Worm (Caenorhabditis elegans) whole organism, L4 larva: ENCODE results near the gene srx-14.
A peak's percentile ranks its signal among the peaks of the same experiment; 100 is the strongest.

Experiments used
- F10B5.3 ChIP-seq: sonication (generic microtip); optimal IDR thresholded peaks from 2 replicates; lab custom pipeline; 2016; ENCODE audit warnings: mild to moderate bottlenecking, missing genetic modification characterization, missing compliant biosample characterization
- F49E8.2 ChIP-seq: sonication (generic microtip); optimal IDR thresholded peaks from 2 replicates; lab custom pipeline; 2016; ENCODE audit warnings: missing compliant biosample characterization, mild to moderate bottlenecking, missing genetic modification characterization, borderline replicate concordance
- T26A8.4 ChIP-seq: fragments of 200-800 bp; sonication (Bioruptor generic); IDR thresholded peaks from 2 replicates; pipeline ENCODE4 v1.3.6; 2022; ENCODE audit warnings: missing genetic modification characterization, missing compliant biosample characterization
- Y105C5A.15 ChIP-seq: fragments of 200-800 bp; sonication (Bioruptor generic); IDR thresholded peaks from 2 replicates; pipeline ENCODE4 v1.3.6; 2022; ENCODE audit warnings: missing genetic modification characterization, missing compliant biosample characterization
- Y48G9A.11 ChIP-seq: fragments of 200-800 bp; sonication (Bioruptor generic); IDR thresholded peaks from 2 replicates; pipeline ENCODE4 v1.3.6; 2022; ENCODE audit warnings: missing genetic modification reagents, missing genetic modification characterization, missing compliant biosample characterization
- Y5F2A.4 ChIP-seq: fragments of 200-800 bp; sonication (Bioruptor generic); optimal IDR thresholded peaks from 2 replicates; lab custom pipeline; 2018; ENCODE audit warnings: mild to moderate bottlenecking, missing genetic modification characterization, missing compliant biosample characterization
- Y75B8A.6 ChIP-seq: fragments of 200-800 bp; sonication (Bioruptor generic); IDR thresholded peaks from 2 replicates; pipeline ENCODE4 v1.3.6; 2022; ENCODE audit warnings: missing genetic modification reagents, missing genetic modification characterization, missing compliant biosample characterization
- ZK337.2 ChIP-seq: fragments of 200-800 bp; sonication (Bioruptor generic); IDR thresholded peaks from 2 replicates; pipeline ENCODE4 v1.3.6; 2022; ENCODE audit warnings: missing genetic modification reagents, missing genetic modification characterization, missing compliant biosample characterization
- ZK546.5 ChIP-seq, 2 experiments: sonication (generic microtip); optimal IDR thresholded peaks; 2 replicates each; lab custom pipeline; 2017; ENCODE audit warnings: missing biosample characterization in 2 of 2, missing genetic modification characterization in 2 of 2
- aly-2 ChIP-seq: sonication (generic microtip); optimal IDR thresholded peaks from 2 replicates; lab custom pipeline; 2018; ENCODE audit warnings: missing biosample characterization, missing genetic modification characterization
- ceh-62 ChIP-seq: sonication (generic microtip); optimal IDR thresholded peaks from 2 replicates; lab custom pipeline; 2017; ENCODE audit warnings: missing biosample characterization, missing genetic modification characterization
- ces-1 ChIP-seq: fragments of 150-350 bp; sonication (generic microtip); optimal IDR thresholded peaks from 4 replicates; lab custom pipeline; 2014; ENCODE audit warnings: missing biosample characterization, missing genetic modification reagents, missing genetic modification characterization
- cey-2 ChIP-seq: sonication (generic microtip); optimal IDR thresholded peaks from 3 replicates; lab custom pipeline; 2017; ENCODE audit warnings: missing genetic modification characterization, mild to moderate bottlenecking, missing compliant biosample characterization, antibody characterized with exemption, borderline replicate concordance; ENCODE audit not compliant: insufficient read depth
- ctbp-1 ChIP-seq: fragments of 200-800 bp; sonication (Bioruptor generic); IDR thresholded peaks from 2 replicates; pipeline ENCODE4 v1.3.6; 2022; ENCODE audit warnings: missing genetic modification reagents, missing genetic modification characterization, missing compliant biosample characterization
- dmd-8 ChIP-seq: fragments of 200-800 bp; sonication (Bioruptor generic); IDR thresholded peaks from 2 replicates; pipeline ENCODE4 v1.3.6; 2022; ENCODE audit warnings: missing genetic modification characterization, missing compliant biosample characterization
- dve-1 ChIP-seq: sonication (generic microtip); optimal IDR thresholded peaks from 2 replicates; lab custom pipeline; 2017; ENCODE audit warnings: antibody characterized with exemption, mild to moderate bottlenecking, missing genetic modification characterization, missing compliant biosample characterization; ENCODE audit not compliant: insufficient read depth
- egl-27 ChIP-seq: sonication (generic microtip); optimal IDR thresholded peaks from 3 replicates; lab custom pipeline; 2017; ENCODE audit warnings: missing biosample characterization, missing genetic modification reagents, missing genetic modification characterization
- fkh-10 ChIP-seq: fragments of 150-350 bp; optimal IDR thresholded peaks from 2 replicates; lab custom pipeline; 2014; ENCODE audit warnings: missing biosample characterization, missing genetic modification reagents, missing genetic modification characterization
- fos-1 ChIP-seq: fragments of 150-350 bp; optimal IDR thresholded peaks from 2 replicates; lab custom pipeline; 2014; ENCODE audit warnings: missing biosample characterization, missing genetic modification characterization
- hif-1 ChIP-seq, 2 experiments: sonication (generic microtip); optimal IDR thresholded peaks; 2 replicates each; lab custom pipeline; 2016 to 2017; ENCODE audit warnings: missing compliant biosample characterization in 2 of 2, missing genetic modification characterization in 2 of 2, missing genetic modification reagents in 2 of 2, missing genotype in 2 of 2, mild to moderate bottlenecking in 1 of 2
- hlh-11 ChIP-seq: fragments of 200-800 bp; sonication (Bioruptor generic); optimal IDR thresholded peaks from 2 replicates; lab custom pipeline; 2018; ENCODE audit warnings: mild to moderate bottlenecking, missing genetic modification characterization, missing compliant biosample characterization
- hlh-30 ChIP-seq: sonication (generic microtip); optimal IDR thresholded peaks from 2 replicates; lab custom pipeline; 2017; ENCODE audit warnings: antibody characterized with exemption, mild to moderate bottlenecking, missing genetic modification characterization, missing compliant biosample characterization; ENCODE audit not compliant: insufficient read depth
- jun-1 ChIP-seq: fragments of 150-350 bp; optimal IDR thresholded peaks from 2 replicates; lab custom pipeline; 2014; ENCODE audit warnings: missing biosample characterization, missing genetic modification reagents, missing genetic modification characterization
- lim-7 ChIP-seq: fragments of 200-800 bp; sonication (Bioruptor generic); IDR thresholded peaks from 2 replicates; pipeline ENCODE4 v1.3.6; 2022; ENCODE audit warnings: missing genetic modification characterization, missing compliant biosample characterization
- lin-1 ChIP-seq: fragments of 200-800 bp; sonication (Bioruptor generic); IDR thresholded peaks from 2 replicates; pipeline ENCODE4 v1.3.6; 2022; ENCODE audit warnings: missing genetic modification reagents, missing genetic modification characterization, missing compliant biosample characterization
- lin-38 ChIP-seq: fragments of 200-800 bp; sonication (Bioruptor generic); IDR thresholded peaks from 2 replicates; pipeline ENCODE4 v1.3.6; 2022; ENCODE audit warnings: missing genetic modification reagents, missing genetic modification characterization, missing compliant biosample characterization
- lsy-2 ChIP-seq, 2 experiments: fragments of 150-350 bp in 1 of 2; sonication (generic microtip) in 1 of 2; optimal IDR thresholded peaks; 2 replicates each; lab custom pipeline; 2014 to 2017; ENCODE audit warnings: missing biosample characterization in 2 of 2, missing genetic modification characterization in 2 of 2
- madf-5 ChIP-seq, 2 experiments: fragments of 200-800 bp; sonication (Bioruptor generic); IDR thresholded peaks; 2 replicates each; pipeline ENCODE4 v1.3.6; 2022; ENCODE audit warnings: missing compliant biosample characterization in 2 of 2, missing genetic modification characterization in 2 of 2
- madf-9 ChIP-seq: fragments of 200-800 bp; sonication (Bioruptor generic); conservative IDR thresholded peaks from 2 replicates; pipeline ENCODE4 v1.3.6; 2022; ENCODE audit warnings: missing genetic modification reagents, missing genetic modification characterization, missing compliant biosample characterization
- mxl-3 ChIP-seq: fragments of 200-800 bp; sonication (Bioruptor generic); optimal IDR thresholded peaks from 2 replicates; lab custom pipeline; 2018; ENCODE audit warnings: mild to moderate bottlenecking, missing genetic modification characterization, missing compliant biosample characterization
- nhr-102 ChIP-seq: sonication (generic microtip); optimal IDR thresholded peaks from 2 replicates; lab custom pipeline; 2016; ENCODE audit warnings: mild to moderate bottlenecking, missing genetic modification characterization, moderate library complexity, missing compliant biosample characterization
- nhr-111 ChIP-seq: fragments of 200-800 bp; sonication (Bioruptor generic); optimal IDR thresholded peaks from 2 replicates; lab custom pipeline; 2018; ENCODE audit warnings: mild to moderate bottlenecking, missing genetic modification characterization, missing compliant biosample characterization
- nhr-237 ChIP-seq: sonication (generic microtip); optimal IDR thresholded peaks from 2 replicates; lab custom pipeline; 2017; ENCODE audit warnings: missing biosample characterization, missing genetic modification characterization
- nhr-41 ChIP-seq: fragments of 200-800 bp; sonication (Bioruptor generic); IDR thresholded peaks from 2 replicates; pipeline ENCODE4 v1.3.6; 2022; ENCODE audit warnings: missing genetic modification reagents, missing genetic modification characterization, missing compliant biosample characterization
- nhr-42 ChIP-seq: fragments of 200-800 bp; sonication (Bioruptor generic); IDR thresholded peaks from 2 replicates; pipeline ENCODE4 v1.3.6; 2022; ENCODE audit warnings: missing genetic modification characterization, missing compliant biosample characterization
- nhr-48 ChIP-seq: sonication (generic microtip); optimal IDR thresholded peaks from 2 replicates; lab custom pipeline; 2016; ENCODE audit warnings: mild to moderate bottlenecking, missing genetic modification characterization, missing compliant biosample characterization
- saeg-2 ChIP-seq: fragments of 200-800 bp; sonication (Bioruptor generic); IDR thresholded peaks from 2 replicates; pipeline ENCODE4 v1.3.6; 2022; ENCODE audit warnings: missing genetic modification reagents, missing genetic modification characterization, missing compliant biosample characterization
- set-16 ChIP-seq: fragments of 200-800 bp; sonication (Bioruptor generic); IDR thresholded peaks from 2 replicates; pipeline ENCODE4 v1.3.6; 2022; ENCODE audit warnings: missing genetic modification reagents, missing genetic modification characterization, missing compliant biosample characterization
- snpc-1.2 ChIP-seq: fragments of 200-800 bp; sonication (Bioruptor generic); IDR thresholded peaks from 2 replicates; pipeline ENCODE4 v1.3.6; 2022; ENCODE audit warnings: missing genetic modification reagents, missing genetic modification characterization, missing compliant biosample characterization
- tra-1 ChIP-seq: fragments of 200-800 bp; sonication (Bioruptor generic); IDR thresholded peaks from 2 replicates; pipeline ENCODE4 v1.3.6; 2022; ENCODE audit warnings: missing genetic modification reagents, missing genetic modification characterization, missing compliant biosample characterization
- unc-130 ChIP-seq: sonication (generic microtip); optimal IDR thresholded peaks from 2 replicates; lab custom pipeline; 2016; ENCODE audit warnings: missing genetic modification reagents, missing genetic modification characterization, missing compliant biosample characterization
- unc-39 ChIP-seq: sonication (generic microtip); optimal IDR thresholded peaks from 2 replicates; lab custom pipeline; 2017; ENCODE audit warnings: missing biosample characterization, missing genetic modification characterization
- vab-7 ChIP-seq: fragments of 200-800 bp; sonication (Bioruptor generic); IDR thresholded peaks from 2 replicates; pipeline ENCODE4 v1.3.6; 2022; ENCODE audit warnings: missing genetic modification reagents, missing genetic modification characterization, missing compliant biosample characterization
- zag-1 ChIP-seq: fragments of 150-350 bp; optimal IDR thresholded peaks from 2 replicates; lab custom pipeline; 2014; ENCODE audit warnings: missing biosample characterization, missing genetic modification characterization
- zfp-3 ChIP-seq: fragments of 200-800 bp; sonication (Bioruptor generic); conservative IDR thresholded peaks from 2 replicates; pipeline ENCODE4 v1.3.6; 2022; ENCODE audit warnings: missing genetic modification reagents, missing genetic modification characterization, missing compliant biosample characterization
- zip-11 ChIP-seq: fragments of 200-800 bp; sonication (Bioruptor generic); IDR thresholded peaks from 2 replicates; pipeline ENCODE4 v1.3.6; 2022; ENCODE audit warnings: missing genetic modification characterization, missing compliant biosample characterization
- zip-2 ChIP-seq: fragments of 150-350 bp; optimal IDR thresholded peaks from 2 replicates; lab custom pipeline; 2014; ENCODE audit warnings: missing biosample characterization, missing genetic modification characterization
- ztf-11 ChIP-seq: fragments of 150-350 bp; optimal IDR thresholded peaks from 2 replicates; lab custom pipeline; 2014; ENCODE audit warnings: missing biosample characterization, missing genetic modification characterization
- ztf-7 ChIP-seq: fragments of 150-350 bp; optimal IDR thresholded peaks from 2 replicates; lab custom pipeline; 2014; ENCODE audit warnings: missing biosample characterization, missing genetic modification characterization

Gene srx-14

ce11 chrIV:1093870-1094564 is 19.5 kb downstream of the srx-14 start, which contains the start of the genes cct-8 and Y55F3AR.2 (continued):
- peak; percentile 97 for TF ChIP-seq nhr-102 (tag; lab: Kevin White, UChicago)
- peak; percentile 92 for TF ChIP-seq vab-7 (GFP tag; lab: Robert Waterston, UW)
- TF ChIP-seq ceh-62 (tag; lab: Kevin White, UChicago): no peak
- TF ChIP-seq fkh-10 (GFP tag; lab: Kevin White, UChicago): peak; percentile 98
- peak; percentile 72 for TF ChIP-seq mxl-3 (GFP tag; lab: Kevin White, UChicago)
- TF ChIP-seq Y5F2A.4 (GFP tag; lab: Kevin White, UChicago): peak; percentile 86
- peak; percentile 97 for TF ChIP-seq lin-38 (GFP tag; lab: Robert Waterston, UW)
- no peak for TF ChIP-seq nhr-237 (tag; lab: Kevin White, UChicago)
- TF ChIP-seq ces-1 (GFP tag; lab: Kevin White, UChicago): peak; percentile 45
- TF ChIP-seq hlh-30: peak; percentile 92
- TF ChIP-seq Y75B8A.6 (GFP tag; lab: Robert Waterston, UW): peak; percentile 94
- TF ChIP-seq hlh-11: peak; percentile 96
- TF ChIP-seq zip-11 (GFP tag; lab: Robert Waterston, UW): peak; percentile 56; the same call in 1 of the 2 replicates
- TF ChIP-seq nhr-42 (GFP tag; lab: Robert Waterston, UW): peak; percentile 96
- peak; percentile 97 for TF ChIP-seq saeg-2 (GFP tag; lab: Robert Waterston, UW)
- TF ChIP-seq dve-1 (tag; lab: Kevin White, UChicago): peak; percentile 99
- peak; percentile 99 to 100 for TF ChIP-seq lsy-2 (tag; optimal IDR thresholded peaks at IDR 0.05; lab: Kevin White, UChicago)
- no peak for TF ChIP-seq ztf-11 (tag; lab: Kevin White, UChicago)
- peak; percentile 69 for TF ChIP-seq set-16 (GFP tag; lab: Robert Waterston, UW)
- TF ChIP-seq ZK546.5 (tag; optimal IDR thresholded peaks at IDR 0.05; lab: Kevin White, UChicago): peak; percentile 15 to 67
- peak; percentile 90 for TF ChIP-seq ZK337.2 (GFP tag; lab: Robert Waterston, UW)
- peak; percentile 63 for TF ChIP-seq cey-2 (tag; lab: Kevin White, UChicago)
- TF ChIP-seq madf-9 (GFP tag; lab: Robert Waterston, UW): peak; percentile 96
- TF ChIP-seq Y105C5A.15 (GFP tag; lab: Robert Waterston, UW): 0 out of 2 replicates have a peak, but pooled peaks have one; percentile 14
- peak; percentile 76; the same call in 1 of the 2 replicates for TF ChIP-seq nhr-41
- TF ChIP-seq egl-27 (tag; lab: Kevin White, UChicago): no peak
- peak; percentile 85 to 93 for TF ChIP-seq hif-1 (tag; optimal IDR thresholded peaks at IDR 0.05; lab: Kevin White, UChicago)
- peak; percentile 92 for TF ChIP-seq lin-1
- peak; percentile 55; the same call in 1 of the 2 replicates for TF ChIP-seq lim-7 (GFP tag; lab: Robert Waterston, UW)
- TF ChIP-seq snpc-1.2 (GFP tag; lab: Robert Waterston, UW): peak; percentile 87
- TF ChIP-seq madf-5 (GFP tag; IDR thresholded peaks at IDR 0.05; lab: Robert Waterston, UW): 0 out of 4 replicates have a peak, but pooled peaks of 1 of the 2 experiments have one; percentile 72
- TF ChIP-seq unc-130: peak; percentile 88
- peak; percentile 97 for TF ChIP-seq ctbp-1 (GFP tag; lab: Robert Waterston, UW)
- TF ChIP-seq dmd-8: no peak
- peak; percentile 95 for TF ChIP-seq F49E8.2
- TF ChIP-seq zfp-3 (GFP tag; lab: Robert Waterston, UW): peak; percentile 99
- peak; percentile 34 for TF ChIP-seq zag-1
- TF ChIP-seq zip-2 (tag; lab: Kevin White, UChicago): peak; percentile 84
- TF ChIP-seq nhr-48: peak; percentile 89
- peak; percentile 23 for TF ChIP-seq fos-1 (tag; lab: Kevin White, UChicago)
- peak; percentile 97 for TF ChIP-seq Y48G9A.11 (GFP tag; lab: Robert Waterston, UW)
- peak; percentile 99 for TF ChIP-seq T26A8.4
- TF ChIP-seq ztf-7 (tag; lab: Kevin White, UChicago): peak; percentile 91
- TF ChIP-seq tra-1: peak; percentile 97
- TF ChIP-seq F10B5.3 (tag; lab: Kevin White, UChicago): peak; percentile 93
- no peak for TF ChIP-seq unc-39
- peak; percentile 88 for TF ChIP-seq nhr-111 (GFP tag; lab: Kevin White, UChicago)
- no peak for TF ChIP-seq aly-2
- peak; percentile 92 for TF ChIP-seq jun-1 (tag; lab: Kevin White, UChicago)
